Worm (Caenorhabditis elegans) whole organism, young adult: Measurements from ENCODE around the gene F54H12.2.

ENCODE experiments used
- B0019.2 ChIP-seq: fragments of 200-800 bp; sonication (Bioruptor generic); conservative IDR thresholded peaks from 2 replicates; pipeline ENCODE4 v1.3.6; 2022; ENCODE audit warnings: missing genetic modification reagents, missing genetic modification characterization, missing compliant biosample characterization
- D2030.7 ChIP-seq: fragments of 200-800 bp; sonication (Bioruptor generic); IDR thresholded peaks from 2 replicates; pipeline ENCODE4 v1.3.6; 2022; ENCODE audit warnings: missing genetic modification reagents, missing genetic modification characterization, missing compliant biosample characterization
- F33H1.4 ChIP-seq: fragments of 200-800 bp; sonication (Bioruptor generic); IDR thresholded peaks from 2 replicates; pipeline ENCODE4 v1.3.6; 2022; ENCODE audit warnings: missing genetic modification reagents, missing genetic modification characterization, missing compliant biosample characterization
- Y53G8AR.9 ChIP-seq: fragments of 200-800 bp; sonication (Bioruptor generic); conservative IDR thresholded peaks from 2 replicates; pipeline ENCODE4 v1.3.6; 2022; ENCODE audit warnings: missing genetic modification reagents, missing genetic modification characterization, missing compliant biosample characterization
- Y67H2A.10 ChIP-seq: fragments of 200-800 bp; sonication (Bioruptor generic); conservative IDR thresholded peaks from 2 replicates; pipeline ENCODE4 v1.3.6; 2022; ENCODE audit warnings: missing genetic modification reagents, missing genetic modification characterization, missing compliant biosample characterization
- akir-1 ChIP-seq: fragments of 200-800 bp; sonication (Bioruptor generic); optimal IDR thresholded peaks from 2 replicates; lab custom pipeline; 2018; ENCODE audit warnings: mild to moderate bottlenecking, missing genetic modification characterization, moderate library complexity, missing compliant biosample characterization
- aptf-2 ChIP-seq: fragments of 200-800 bp; sonication (Bioruptor generic); conservative IDR thresholded peaks from 2 replicates; pipeline ENCODE4 v1.3.6; 2022; ENCODE audit warnings: missing genetic modification reagents, missing genetic modification characterization, missing compliant biosample characterization
- attf-3 ChIP-seq: fragments of 200-800 bp; sonication (Bioruptor generic); conservative IDR thresholded peaks from 2 replicates; pipeline ENCODE4 v1.3.6; 2022; ENCODE audit warnings: missing genetic modification reagents, missing genetic modification characterization, missing compliant biosample characterization
- attf-5 ChIP-seq: fragments of 200-800 bp; sonication (Bioruptor generic); optimal IDR thresholded peaks from 2 replicates; lab custom pipeline; 2018; ENCODE audit warnings: mild to moderate bottlenecking, missing genetic modification characterization, missing compliant biosample characterization
- cebp-1 ChIP-seq, 2 experiments: fragments of 200-800 bp in 1 of 2; sonication (Bioruptor generic) in 1 of 2; sonication (generic microtip) in 1 of 2; IDR thresholded peaks in 1 of 2; optimal IDR thresholded peaks in 1 of 2; 2 replicates each; pipeline versions ENCODE4 v1.3.6 to Lab custom; 2017 to 2022; ENCODE audit warnings: missing compliant biosample characterization in 2 of 2, missing genetic modification characterization in 2 of 2, mild to moderate bottlenecking in 1 of 2, missing genetic modification reagents in 1 of 2, moderate library complexity in 1 of 2
- ceh-58 ChIP-seq: fragments of 200-800 bp; sonication (Bioruptor generic); IDR thresholded peaks from 2 replicates; pipeline ENCODE4 v1.3.6; 2022; ENCODE audit warnings: missing genetic modification characterization, missing compliant biosample characterization
- chd-7 ChIP-seq: sonication (generic microtip); optimal IDR thresholded peaks from 2 replicates; lab custom pipeline; 2016; ENCODE audit warnings: mild to moderate bottlenecking, missing genetic modification characterization, moderate library complexity, missing compliant biosample characterization
- die-1 ChIP-seq: sonication (generic microtip); optimal IDR thresholded peaks from 2 replicates; lab custom pipeline; 2016; ENCODE audit warnings: missing genotype, mild to moderate bottlenecking, missing genetic modification characterization, missing compliant biosample characterization
- dpl-1 ChIP-seq: fragments of 150-350 bp; optimal IDR thresholded peaks from 2 replicates; lab custom pipeline; 2014; ENCODE audit warnings: missing biosample characterization, missing genetic modification reagents, missing genetic modification characterization
- efl-1 ChIP-seq: fragments of 150-350 bp; optimal IDR thresholded peaks from 2 replicates; lab custom pipeline; 2014; ENCODE audit warnings: missing biosample characterization, missing genetic modification reagents, missing genetic modification characterization
- gei-17 ChIP-seq: fragments of 200-800 bp; sonication (Bioruptor generic); optimal IDR thresholded peaks from 2 replicates; lab custom pipeline; 2018; ENCODE audit warnings: mild to moderate bottlenecking, missing genetic modification characterization, missing compliant biosample characterization
- hmg-1.2 ChIP-seq: fragments of 200-800 bp; sonication (Bioruptor generic); IDR thresholded peaks from 2 replicates; pipeline ENCODE4 v1.3.6; 2022; ENCODE audit warnings: missing genetic modification reagents, missing genetic modification characterization, missing compliant biosample characterization
- hsf-1 ChIP-seq: fragments of 200-800 bp; sonication (Bioruptor generic); IDR thresholded peaks from 2 replicates; pipeline ENCODE4 v1.3.6; 2022; ENCODE audit warnings: missing genetic modification reagents, missing genetic modification characterization, missing compliant biosample characterization
- lin-26 ChIP-seq: fragments of 200-800 bp; sonication (Bioruptor generic); IDR thresholded peaks from 2 replicates; pipeline ENCODE4 v1.3.6; 2022; ENCODE audit warnings: missing genetic modification reagents, missing genetic modification characterization, missing compliant biosample characterization
- lin-54 ChIP-seq: fragments of 200-800 bp; sonication (Bioruptor generic); optimal IDR thresholded peaks from 2 replicates; lab custom pipeline; 2018; ENCODE audit warnings: mild to moderate bottlenecking, missing genetic modification characterization, missing compliant biosample characterization
- lir-1 ChIP-seq: fragments of 200-800 bp; sonication (Bioruptor generic); conservative IDR thresholded peaks from 2 replicates; pipeline ENCODE4 v1.3.6; 2022; ENCODE audit warnings: missing genetic modification reagents, missing genetic modification characterization, missing compliant biosample characterization
- lsl-1 ChIP-seq: fragments of 200-800 bp; sonication (Bioruptor generic); optimal IDR thresholded peaks from 2 replicates; lab custom pipeline; 2018; ENCODE audit warnings: mild to moderate bottlenecking, missing genetic modification characterization, moderate library complexity, missing compliant biosample characterization
- madf-6 ChIP-seq: fragments of 200-800 bp; sonication (Bioruptor generic); IDR thresholded peaks from 2 replicates; pipeline ENCODE4 v1.3.6; 2022; ENCODE audit warnings: missing genetic modification reagents, missing genetic modification characterization, missing compliant biosample characterization
- madf-8 ChIP-seq: fragments of 200-800 bp; sonication (Bioruptor generic); conservative IDR thresholded peaks from 2 replicates; pipeline ENCODE4 v1.3.6; 2022; ENCODE audit warnings: missing genetic modification reagents, missing genetic modification characterization, missing compliant biosample characterization
- nhr-80 ChIP-seq: sonication (generic microtip); optimal IDR thresholded peaks from 2 replicates; lab custom pipeline; 2016; ENCODE audit warnings: missing genetic modification characterization, missing compliant biosample characterization
- rcor-1 ChIP-seq: fragments of 200-800 bp; sonication (Bioruptor generic); IDR thresholded peaks from 2 replicates; pipeline ENCODE4 v1.3.6; 2022; ENCODE audit warnings: missing genetic modification reagents, missing genetic modification characterization, missing compliant biosample characterization
- sdz-38 ChIP-seq: sonication (generic microtip); optimal IDR thresholded peaks from 2 replicates; lab custom pipeline; 2016; ENCODE audit warnings: missing genotype, missing genetic modification characterization, missing compliant biosample characterization
- snpc-4 ChIP-seq, 5 experiments: fragments of 150-350 bp in 1 of 5; sonication (generic microtip) in 4 of 5; optimal IDR thresholded peaks; 2 replicates each; lab custom pipeline; 2014 to 2018; ENCODE audit warnings: missing genetic modification characterization in 5 of 5, missing biosample characterization in 3 of 5, antibody characterized with exemption in 2 of 5, mild to moderate bottlenecking in 2 of 5, missing compliant biosample characterization in 2 of 5, missing genotype in 2 of 5, moderate library complexity in 2 of 5, missing genetic modification reagents in 1 of 5
- sptf-2 ChIP-seq: fragments of 200-800 bp; sonication (Bioruptor generic); optimal IDR thresholded peaks from 2 replicates; lab custom pipeline; 2018; ENCODE audit warnings: mild to moderate bottlenecking, missing genetic modification characterization, missing compliant biosample characterization
- tbp1 ChIP-seq: fragments of 200-800 bp; sonication (Bioruptor generic); optimal IDR thresholded peaks from 2 replicates; lab custom pipeline; 2018; ENCODE audit warnings: mild to moderate bottlenecking, missing genetic modification characterization, missing compliant biosample characterization
- unc-130 ChIP-seq: sonication (generic microtip); optimal IDR thresholded peaks from 2 replicates; lab custom pipeline; 2016; ENCODE audit warnings: missing genetic modification reagents, missing genetic modification characterization, missing compliant biosample characterization
- xnd-1 ChIP-seq: sonication (generic microtip); optimal IDR thresholded peaks from 2 replicates; lab custom pipeline; 2016; ENCODE audit warnings: missing genotype, missing genetic modification reagents, missing genetic modification characterization, missing compliant biosample characterization
- ztf-18 ChIP-seq: sonication (generic microtip); optimal IDR thresholded peaks from 2 replicates; lab custom pipeline; 2016; ENCODE audit warnings: missing genotype, mild to moderate bottlenecking, missing genetic modification characterization, missing compliant biosample characterization
- ztf-22 ChIP-seq: fragments of 200-800 bp; sonication (Bioruptor generic); optimal IDR thresholded peaks from 2 replicates; lab custom pipeline; 2018; ENCODE audit warnings: mild to moderate bottlenecking, missing genetic modification characterization, moderate library complexity, missing compliant biosample characterization
- ztf-3 ChIP-seq: fragments of 200-800 bp; sonication (Bioruptor generic); optimal IDR thresholded peaks from 2 replicates; lab custom pipeline; 2018; ENCODE audit warnings: mild to moderate bottlenecking, missing genetic modification characterization, missing compliant biosample characterization

The F54H12.2 gene

DNA sequence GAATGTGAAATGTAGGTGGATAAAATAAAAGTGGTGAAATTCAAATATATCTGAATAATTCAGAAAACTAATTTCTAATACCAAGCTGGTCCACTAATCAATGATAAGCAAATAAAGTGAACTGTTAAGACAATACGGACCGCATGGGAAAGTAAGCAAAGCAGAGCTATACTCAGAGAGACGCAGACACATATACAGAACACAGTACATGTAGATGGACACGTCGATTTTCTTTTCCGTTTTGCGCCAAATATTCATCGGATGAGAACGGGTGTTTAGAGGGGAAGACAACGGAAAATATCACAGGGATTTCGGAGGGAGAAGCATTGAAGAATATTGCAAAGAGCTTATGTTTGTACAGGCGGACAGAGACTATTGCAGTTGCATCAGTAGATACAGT, 38.4 kb upstream of the F54H12.2 start:
- peak; percentile 36; the same call in 1 of the 2 replicates for TF ChIP-seq hmg-1.2 (GFP tag; lab: Robert Waterston, UW)
- TF ChIP-seq ztf-3 (GFP tag; lab: Kevin White, UChicago), result no peak
- TF ChIP-seq, all 124 proteins: peak for 1

DNA sequence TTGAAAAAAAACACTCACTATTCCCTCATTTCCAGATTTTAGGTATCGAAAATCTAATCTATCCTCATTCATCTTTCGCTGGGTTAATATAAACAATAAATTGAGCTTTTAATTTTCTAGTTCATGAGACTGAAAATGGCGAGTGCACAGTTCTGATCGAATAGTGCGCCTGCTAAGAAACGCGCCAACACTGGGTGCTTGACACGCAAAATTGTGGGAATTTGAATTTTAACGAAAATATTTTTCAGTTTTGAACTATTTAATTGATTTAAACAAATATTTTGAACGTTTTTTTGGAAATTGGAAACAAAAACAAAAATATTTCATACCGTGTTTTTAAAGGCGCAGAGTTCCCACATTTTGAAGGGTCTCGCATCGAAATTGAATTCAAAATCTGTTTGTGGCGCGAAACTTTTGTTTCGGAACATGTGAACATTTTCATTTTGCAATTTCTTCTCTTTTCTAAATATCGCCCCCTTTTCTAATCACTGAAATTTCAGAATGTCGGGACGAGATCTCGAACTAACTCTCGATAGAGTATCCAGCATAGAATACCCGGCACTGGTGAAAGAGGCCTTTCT, 35.7 kb upstream of the F54H12.2 start, which contains the start of the genes C29E4.13 and npp-15:
Gene C29E4.13, minus strand, starts transcription at position 169 of the 581 bp plus-strand sequence.
Gene npp-15, plus strand, starts transcription at position 495 of the 581 bp plus-strand sequence.
- peak; percentile 53; the same call in 1 of the 2 replicates for TF ChIP-seq attf-3
- peak; percentile 15 for TF ChIP-seq nhr-80 (tag; lab: Kevin White, UChicago)
- peak; percentile 55 for TF ChIP-seq madf-8
- TF ChIP-seq lin-54 (GFP tag; lab: Kevin White, UChicago), result peak; percentile 55
- TF ChIP-seq tbp1, result peak; percentile 1
- TF ChIP-seq D2030.7 (GFP tag; lab: Robert Waterston, UW), result peak; percentile 50
- peak; percentile 82 for TF ChIP-seq F33H1.4 (GFP tag; lab: Robert Waterston, UW)
- no peak for TF ChIP-seq ceh-58 (GFP tag; lab: Robert Waterston, UW)
- TF ChIP-seq ztf-18 (tag; lab: Kevin White, UChicago), result peak; percentile 90
- no peak for TF ChIP-seq aptf-2
- peak; percentile 60 for TF ChIP-seq xnd-1
- TF ChIP-seq unc-130 (GFP tag; lab: Kevin White, UChicago), result peak; percentile 9
- TF ChIP-seq lin-26 (GFP tag; lab: Robert Waterston, UW), result no peak
- TF ChIP-seq efl-1 (GFP tag; lab: Kevin White, UChicago), result peak; percentile 87
- TF ChIP-seq dpl-1 (GFP tag; lab: Kevin White, UChicago), result peak; percentile 72
- peak; percentile 80 for TF ChIP-seq madf-6 (GFP tag; lab: Robert Waterston, UW)
- TF ChIP-seq chd-7, result no peak
- TF ChIP-seq B0019.2 (GFP tag; lab: Robert Waterston, UW), result no peak
- peak; percentile 73 for TF ChIP-seq lsl-1
- no peak for TF ChIP-seq Y67H2A.10
- TF ChIP-seq cebp-1 (GFP tag; IDR thresholded peaks at IDR 0.05; lab: Robert Waterston, UW), result no peak
- peak; percentile 18 for TF ChIP-seq cebp-1 (tag; optimal IDR thresholded peaks at IDR 0.05; lab: Kevin White, UChicago)
- peak; percentile 46 for TF ChIP-seq attf-5 (GFP tag; lab: Kevin White, UChicago)

ce11 chrIII:7933235-7933634, 31.1 kb upstream of the F54H12.2 start, which contains the start of gene ran-2:
ran-2 (plus strand) TSS chrIII:7933535.
- TF ChIP-seq hsf-1, result no peak
- no peak for TF ChIP-seq cebp-1 (GFP tag; IDR thresholded peaks at IDR 0.05; lab: Robert Waterston, UW)
- TF ChIP-seq cebp-1 (tag; optimal IDR thresholded peaks at IDR 0.05; lab: Kevin White, UChicago), result peak; percentile 85

DNA sequence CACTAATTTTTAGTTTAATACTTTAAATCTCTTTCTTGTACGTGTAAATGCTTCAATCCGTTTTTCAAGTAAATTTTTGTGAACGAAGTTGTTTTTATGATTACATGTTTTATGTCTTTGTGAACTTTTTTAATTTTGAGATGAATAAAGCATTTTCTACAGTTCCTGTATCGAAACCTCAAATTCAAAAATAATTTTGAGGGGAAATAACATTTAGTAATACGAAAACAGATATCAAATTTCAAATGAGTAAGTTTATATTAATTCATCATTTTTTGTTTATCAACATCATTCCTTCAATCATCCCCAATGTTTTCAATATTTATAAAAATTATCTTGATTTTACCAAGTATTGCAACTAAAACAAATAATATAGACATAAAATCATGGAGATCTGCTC, 26.8 kb upstream of the F54H12.2 start, which contains the start of gene C29E4.10:
Gene C29E4.10, plus strand, starts transcription at position 301 of the 400 bp plus-strand sequence.
- no peak for TF ChIP-seq snpc-4 (GFP tag; optimal IDR thresholded peaks at IDR 0.05; lab: Kevin White, UChicago)
- no peak for TF ChIP-seq snpc-4 (tag; optimal IDR thresholded peaks at IDR 0.05; lab: Kevin White, UChicago)
- no peak for TF ChIP-seq gei-17
- TF ChIP-seq sptf-2, result no peak
- TF ChIP-seq ztf-22, result no peak
- TF ChIP-seq lir-1 (GFP tag; lab: Robert Waterston, UW), result no peak
- no peak for TF ChIP-seq rcor-1 (GFP tag; lab: Robert Waterston, UW)
- TF ChIP-seq Y53G8AR.9 (GFP tag; lab: Robert Waterston, UW), result no peak
- TF ChIP-seq nhr-80 (tag; lab: Kevin White, UChicago), result no peak
- no peak for TF ChIP-seq attf-3
- TF ChIP-seq akir-1 (GFP tag; lab: Kevin White, UChicago), result no peak
- no peak for TF ChIP-seq die-1 (tag; lab: Kevin White, UChicago)
- no peak for TF ChIP-seq dpl-1 (GFP tag; lab: Kevin White, UChicago)
- no peak for TF ChIP-seq sdz-38 (tag; lab: Kevin White, UChicago)
- TF ChIP-seq, all 124 proteins: peak for 0
